Worm (Caenorhabditis elegans): ENCODE measurements around the gene C45B11.8.

C45B11.8 gene

DNA sequence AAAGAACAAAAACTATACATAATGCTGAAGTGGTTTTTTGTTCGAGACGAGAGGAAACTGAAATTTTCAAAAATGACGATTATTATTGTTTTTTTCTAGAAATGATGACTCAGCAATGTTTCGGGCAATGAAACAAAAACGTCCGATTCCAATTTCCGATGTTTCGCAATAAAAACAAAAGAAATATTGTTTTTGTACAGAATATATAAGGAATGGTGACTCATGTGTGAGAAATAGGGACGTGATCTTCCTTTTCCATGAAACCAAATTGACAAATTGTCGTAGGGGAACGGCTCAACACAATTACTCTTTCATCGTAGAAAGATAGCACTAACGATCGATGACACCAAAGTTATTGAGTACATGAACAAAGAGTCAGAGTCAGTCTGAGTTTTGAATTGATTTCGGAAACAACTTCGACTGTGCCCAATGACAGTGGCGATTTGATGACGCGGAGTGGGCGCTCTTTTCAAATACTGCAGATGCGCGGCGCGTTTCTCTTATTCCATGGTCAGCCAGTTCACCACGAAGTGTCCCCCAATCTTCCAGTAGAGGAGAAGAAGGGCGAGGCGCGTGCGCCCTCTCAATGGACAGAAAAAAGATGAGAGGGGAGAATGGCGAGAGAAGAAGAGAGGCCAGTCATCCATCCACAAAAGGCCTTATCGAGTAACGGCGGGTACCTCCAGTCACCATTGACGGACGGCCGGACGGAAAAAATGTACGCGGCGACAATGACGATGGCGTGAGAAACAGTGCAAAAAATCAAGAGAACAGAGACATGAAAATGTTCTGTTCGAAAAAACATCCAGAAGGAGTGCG, 34.8 kb downstream of the C45B11.8 start:
- peak; percentile 19 for TF ChIP-seq zip-4 (GFP tag; optimal IDR thresholded peaks at IDR 0.05)
- TF ChIP-seq efl-1 (optimal IDR thresholded peaks at IDR 0.05): no peak
- TF ChIP-seq efl-1 (GFP tag; optimal IDR thresholded peaks at IDR 0.05 in 1 of 2): peak in 1 of 2 experiments; percentile 67
- peak; percentile 35 for TF ChIP-seq blmp-1 (tag; optimal IDR thresholded peaks at IDR 0.05)
- TF ChIP-seq swsn-7 (tag; optimal IDR thresholded peaks at IDR 0.05): peak; percentile 26
- no peak for TF ChIP-seq isw-1 (GFP tag; IDR thresholded peaks at IDR 0.05)
- peak in 1 of 3 experiments; percentile 42 for TF ChIP-seq ceh-82 (tag; optimal IDR thresholded peaks at IDR 0.05)
- no peak for TF ChIP-seq fkh-10 (GFP tag; optimal IDR thresholded peaks at IDR 0.05)
- TF ChIP-seq sox-4 (tag; optimal IDR thresholded peaks at IDR 0.05): no peak
- TF ChIP-seq fkh-4 (tag; optimal IDR thresholded peaks at IDR 0.05; ENCODE audit: borderline replicate concordance): no peak
- peak in 1 of 2 experiments; percentile 51 for TF ChIP-seq mdl-1 (tag; optimal IDR thresholded peaks at IDR 0.05)
- TF ChIP-seq unc-86 (tag; optimal IDR thresholded peaks at IDR 0.05): peak; percentile 14
- peak; percentile 79 for TF ChIP-seq lin-14 (GFP tag; optimal IDR thresholded peaks at IDR 0.05)
- TF ChIP-seq Y116A8C.19 (tag; optimal IDR thresholded peaks at IDR 0.05; ENCODE audit: borderline replicate concordance): no peak
- peak; percentile 45 for TF ChIP-seq snu-23 (GFP tag; optimal IDR thresholded peaks at IDR 0.05)
- peak; percentile 13 for TF ChIP-seq snpc-4 (tag; optimal IDR thresholded peaks at IDR 0.05)
- TF ChIP-seq grh-1 (GFP tag; IDR thresholded peaks at IDR 0.05): peak; percentile 36; the same call in 1 of the 2 replicates
- TF ChIP-seq dpl-1 (GFP tag; optimal IDR thresholded peaks at IDR 0.05): peak in 2 of 3 experiments; percentile 5 to 31
- peak; percentile 3 for TF ChIP-seq nhr-71 (tag; optimal IDR thresholded peaks at IDR 0.05)
- no peak for TF ChIP-seq vab-15 (tag; optimal IDR thresholded peaks at IDR 0.05)
- peak; percentile 2 for TF ChIP-seq fkh-8 (tag; optimal IDR thresholded peaks at IDR 0.05)
- TF ChIP-seq lsy-2 (tag; optimal IDR thresholded peaks at IDR 0.05): no peak
- peak; percentile 22 for TF ChIP-seq rnt-1 (tag; optimal IDR thresholded peaks at IDR 0.05)
- peak; percentile 1 for TF ChIP-seq lin-13 (GFP tag; optimal IDR thresholded peaks at IDR 0.05)
- peak in 1 of 2 experiments; percentile 19 for TF ChIP-seq lin-35 (GFP tag; optimal IDR thresholded peaks at IDR 0.05)

DNA sequence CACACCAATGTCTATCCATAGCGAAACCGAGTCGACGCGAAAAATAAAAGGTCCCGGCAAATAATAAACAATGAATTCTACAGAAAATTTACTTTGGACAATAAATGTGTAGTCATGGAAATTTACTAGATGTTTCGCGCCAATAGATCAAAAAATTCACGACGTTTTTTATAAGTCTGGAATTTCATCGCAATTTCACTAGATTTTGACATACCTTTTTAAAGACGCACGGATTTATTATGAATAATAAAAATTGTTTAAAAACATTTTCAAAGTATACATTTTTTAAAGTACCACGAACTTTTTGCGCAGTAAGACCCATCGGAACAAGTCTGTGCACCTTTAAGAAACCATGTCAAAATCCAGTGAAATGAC, 35.4 kb downstream of the C45B11.8 start:
- TF ChIP-seq nhr-85 (tag) (peak; percentile 41), ceh-88 (GFP tag; IDR thresholded peaks at IDR 0.05) (no peak), ztf-4 (tag; optimal IDR thresholded peaks at IDR 0.05) (peak; percentile 26)

DNA sequence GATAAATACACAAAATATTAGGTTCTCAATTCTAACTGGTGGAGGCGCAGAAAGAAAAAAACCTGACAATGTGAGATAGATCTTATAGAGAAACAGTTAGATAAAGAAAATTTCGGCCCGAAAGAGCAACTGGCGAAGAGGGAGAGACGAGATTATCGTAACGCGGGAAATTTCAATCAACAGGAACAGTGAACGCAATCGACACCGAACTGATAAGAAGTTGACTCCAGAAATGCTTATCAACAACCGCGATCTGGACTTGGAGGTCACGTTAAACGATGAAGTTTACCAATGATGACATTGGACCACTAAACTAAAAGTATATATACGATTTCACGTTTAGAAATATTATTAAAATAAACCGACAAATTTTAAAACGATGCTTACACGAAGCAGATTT, 35.8 kb downstream of the C45B11.8 start:
- no peak for TF ChIP-seq elt-2 (tag; optimal IDR thresholded peaks at IDR 0.05)
- TF ChIP-seq nhr-19 (GFP tag; conservative IDR thresholded peaks at IDR 0.05): no peak; the same call in 1 of the 2 replicates
- TF ChIP-seq F16B12.6 (tag; optimal IDR thresholded peaks at IDR 0.05): no peak
- TF ChIP-seq swsn-7 (tag; optimal IDR thresholded peaks at IDR 0.05): no peak
- TF ChIP-seq ceh-90 (tag; optimal IDR thresholded peaks at IDR 0.05): no peak
- no peak for TF ChIP-seq dsc-1 (tag; optimal IDR thresholded peaks at IDR 0.05)
- no peak for TF ChIP-seq unc-62 (GFP tag; optimal IDR thresholded peaks at IDR 0.05)
- no peak for TF ChIP-seq unc-30 (tag; optimal IDR thresholded peaks at IDR 0.05)
- no peak for TF ChIP-seq nhr-28 (tag; optimal IDR thresholded peaks at IDR 0.05)
- no peak for TF ChIP-seq fkh-4 (tag; optimal IDR thresholded peaks at IDR 0.05; ENCODE audit: borderline replicate concordance)
- no peak for TF ChIP-seq hlh-4 (tag; optimal IDR thresholded peaks at IDR 0.05)
- TF ChIP-seq hlh-17 (GFP tag; optimal IDR thresholded peaks at IDR 0.05; ENCODE audit: borderline replicate concordance): no peak
- TF ChIP-seq aha-1 (tag; optimal IDR thresholded peaks at IDR 0.05): no peak
- TF ChIP-seq snu-23 (GFP tag; optimal IDR thresholded peaks at IDR 0.05): peak; percentile 50
- peak; percentile 27 for TF ChIP-seq nhr-47 (tag; optimal IDR thresholded peaks at IDR 0.05)
- no peak for TF ChIP-seq mep-1 (tag; optimal IDR thresholded peaks at IDR 0.05)
- TF ChIP-seq nhr-84 (tag; optimal IDR thresholded peaks at IDR 0.05): no peak
- no peak for TF ChIP-seq lin-39 (tag; optimal IDR thresholded peaks at IDR 0.05)
- no peak for TF ChIP-seq efl-3 (GFP tag; optimal IDR thresholded peaks at IDR 0.05)
- TF ChIP-seq C04F5.9 (tag; optimal IDR thresholded peaks at IDR 0.05): no peak
- no peak for TF ChIP-seq unc-130 (tag; optimal IDR thresholded peaks at IDR 0.05)
- TF ChIP-seq pqm-1 (tag; optimal IDR thresholded peaks at IDR 0.05): no peak
- TF ChIP-seq aly-2 (tag; optimal IDR thresholded peaks at IDR 0.05): peak; percentile 96
- peak; percentile 27 for TF ChIP-seq nhr-90 (tag; optimal IDR thresholded peaks at IDR 0.05; ENCODE audit: poor library complexity)
- TF ChIP-seq fos-1 (tag; optimal IDR thresholded peaks at IDR 0.05): no peak

All from whole organism, L1 larva.